Fruit fly (Drosophila melanogaster) whole organism, adult: ENCODE results near the gene Set2.

Experiments
- CG11617 ChIP-seq: fragments of 200-800 bp; sonication (Bioruptor generic); optimal IDR thresholded peaks from 2 replicates; lab custom pipeline; 2017; ENCODE audit warnings: mild to moderate bottlenecking, missing biosample characterization, missing genetic modification reagents, missing genetic modification characterization
- CG7101 ChIP-seq: fragments of 200-800 bp; sonication (Bioruptor generic); optimal IDR thresholded peaks from 2 replicates; lab custom pipeline; 2018; ENCODE audit warnings: missing biosample characterization, mild to moderate bottlenecking, missing genetic modification characterization, moderate library complexity
- Clk ChIP-seq: fragments of 200-800 bp; sonication (Bioruptor generic); optimal IDR thresholded peaks from 2 replicates; lab custom pipeline; 2017; ENCODE audit warnings: missing biosample characterization, missing genetic modification characterization
- Crg-1 ChIP-seq: fragments of 200-800 bp; sonication (Bioruptor generic); optimal IDR thresholded peaks from 2 replicates; lab custom pipeline; 2016; ENCODE audit warnings: missing biosample characterization, missing genetic modification characterization
- Hr96 ChIP-seq: fragments of 200-800 bp; sonication (Bioruptor generic); optimal IDR thresholded peaks from 2 replicates; lab custom pipeline; 2016; ENCODE audit warnings: missing biosample characterization, missing genetic modification characterization
- Mnt ChIP-seq: fragments of 200-800 bp; sonication (Bioruptor generic); optimal IDR thresholded peaks from 2 replicates; lab custom pipeline; 2016; ENCODE audit warnings: missing biosample characterization, mild to moderate bottlenecking, missing genetic modification characterization
- cic ChIP-seq: fragments of 200-800 bp; sonication (Bioruptor generic); optimal IDR thresholded peaks from 2 replicates; lab custom pipeline; 2017; ENCODE audit warnings: missing biosample characterization, mild to moderate bottlenecking, missing genetic modification characterization, moderate library complexity
- kay ChIP-seq: fragments of 200-800 bp; sonication (Bioruptor generic); peaks from one replicate; lab custom pipeline; 2016; ENCODE audit warnings: missing biosample characterization, missing genetic modification characterization, borderline replicate concordance
- toe ChIP-seq: fragments of 200-800 bp; sonication (Bioruptor generic); optimal IDR thresholded peaks from 2 replicates; lab custom pipeline; 2016; ENCODE audit warnings: missing biosample characterization, missing genetic modification characterization

DNA sequence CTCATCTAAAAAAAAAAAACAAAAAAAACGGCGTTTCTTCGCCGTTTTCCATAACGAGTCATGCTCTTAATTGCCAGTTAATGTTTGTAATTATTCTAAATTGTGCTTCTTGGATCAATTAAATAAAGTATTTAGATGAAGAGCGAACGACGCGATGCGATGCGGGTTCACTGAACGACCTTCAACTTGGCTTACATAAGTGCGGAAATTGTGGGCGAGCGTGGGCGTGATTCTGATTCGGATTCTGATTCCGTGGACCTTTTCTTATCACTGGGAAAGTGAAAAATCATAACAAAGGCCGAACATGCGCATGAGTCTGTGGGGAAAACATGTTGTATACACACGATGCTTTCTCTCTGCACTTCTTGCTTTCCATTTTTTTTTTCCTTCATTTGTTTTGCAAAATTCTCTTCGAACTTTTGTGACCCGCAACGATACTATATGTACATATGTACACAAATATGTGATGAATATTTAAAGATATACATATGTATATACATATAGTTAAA, 37.5 kb upstream of the Set2 start:
- TF ChIP-seq toe (GFP tag; lab: Kevin White, UChicago) (no peak), CG11617 (no peak), CG7101 (tag; lab: Kevin White, UChicago) (no peak), Clk (no peak), Hr96 (GFP tag; lab: Kevin White, UChicago) (no peak), Mnt (GFP tag; lab: Kevin White, UChicago) (no peak), kay (no peak), Crg-1 (no peak), cic (no peak)
